Fruit fly (Drosophila melanogaster) whole organism, embryonic: ENCODE results near the gene CG33641.

Experiments used
- Adf1 ChIP-seq: fragments of 200-800 bp; sonication (Bioruptor generic); IDR thresholded peaks from 2 replicates; pipeline ENCODE4 v1.3.6; 2022; ENCODE audit warnings: missing biosample characterization, missing genetic modification characterization
- Bdp1 ChIP-seq: fragments of 200-800 bp; sonication (Bioruptor generic); optimal IDR thresholded peaks from 3 replicates; lab custom pipeline; 2016; ENCODE audit warnings: missing biosample characterization, missing genetic modification characterization
- Blimp-1 ChIP-seq: fragments of 200-800 bp; sonication (Bioruptor generic); optimal IDR thresholded peaks from 3 replicates; lab custom pipeline; 2018; ENCODE audit warnings: missing biosample characterization, missing genetic modification characterization, mild to moderate bottlenecking, moderate library complexity, missing genetic modification reagents
- CG10209 ChIP-seq: fragments of 200-800 bp; sonication (Bioruptor generic); optimal IDR thresholded peaks from 3 replicates; lab custom pipeline; 2017; ENCODE audit warnings: missing biosample characterization, mild to moderate bottlenecking, missing genetic modification characterization, missing genetic modification reagents
- CG10274 ChIP-seq: fragments of 200-800 bp; sonication (Bioruptor generic); optimal IDR thresholded peaks from 3 replicates; lab custom pipeline; 2017; ENCODE audit warnings: missing biosample characterization, mild to moderate bottlenecking, missing genetic modification characterization
- CG11504 ChIP-seq: fragments of 200-800 bp; sonication (Bioruptor generic); optimal IDR thresholded peaks from 3 replicates; lab custom pipeline; 2019; ENCODE audit warnings: missing biosample characterization, mild to moderate bottlenecking, missing genetic modification characterization, moderate library complexity
- CG12219 ChIP-seq: fragments of 200-800 bp; sonication (Bioruptor generic); optimal IDR thresholded peaks from 3 replicates; lab custom pipeline; 2018; ENCODE audit warnings: missing biosample characterization, mild to moderate bottlenecking, missing genetic modification characterization
- CG16779 ChIP-seq: fragments of 200-800 bp; sonication (Bioruptor generic); IDR thresholded peaks from 2 replicates; pipeline ENCODE4 v1.3.6; 2022; ENCODE audit warnings: missing biosample characterization, missing genetic modification characterization
- CG16815 ChIP-seq: fragments of 200-800 bp; sonication (Bioruptor generic); optimal IDR thresholded peaks from 3 replicates; lab custom pipeline; 2017; ENCODE audit warnings: missing biosample characterization, mild to moderate bottlenecking, missing genetic modification characterization
- CG18619 ChIP-seq: fragments of 200-800 bp; sonication (Bioruptor generic); optimal IDR thresholded peaks from 3 replicates; lab custom pipeline; 2017; ENCODE audit warnings: missing biosample characterization, mild to moderate bottlenecking, missing genetic modification characterization
- CG2116 ChIP-seq: fragments of 200-800 bp; sonication (Bioruptor generic); optimal IDR thresholded peaks from 3 replicates; lab custom pipeline; 2018; ENCODE audit warnings: missing biosample characterization, mild to moderate bottlenecking, missing genetic modification characterization
- CG30431 ChIP-seq: fragments of 200-800 bp; sonication (Bioruptor generic); optimal IDR thresholded peaks from 2 replicates; lab custom pipeline; 2017; ENCODE audit warnings: missing biosample characterization, missing genetic modification characterization
- CG31441 ChIP-seq: fragments of 200-800 bp; sonication (Bioruptor generic); IDR thresholded peaks from 2 replicates; pipeline ENCODE4 v1.3.6; 2022; ENCODE audit warnings: missing biosample characterization, missing genetic modification characterization
- CG3163 ChIP-seq: fragments of 200-800 bp; sonication (Bioruptor generic); optimal IDR thresholded peaks from 3 replicates; lab custom pipeline; 2016; ENCODE audit warnings: missing biosample characterization, missing genetic modification characterization
- CG3995 ChIP-seq: fragments of 200-800 bp; sonication (Bioruptor generic); optimal IDR thresholded peaks from 3 replicates; lab custom pipeline; 2016; ENCODE audit warnings: missing biosample characterization, missing genetic modification characterization
- CG42726 ChIP-seq: fragments of 200-800 bp; sonication (Bioruptor generic); IDR thresholded peaks from 2 replicates; pipeline ENCODE4 v1.3.6; 2022; ENCODE audit warnings: missing biosample characterization, missing genetic modification characterization; ENCODE audit not compliant: partially characterized antibody
- CG5180 ChIP-seq: fragments of 200-800 bp; sonication (Bioruptor generic); optimal IDR thresholded peaks from 3 replicates; lab custom pipeline; 2017; ENCODE audit warnings: missing biosample characterization, missing genetic modification characterization, mild to moderate bottlenecking, moderate library complexity, missing genetic modification reagents
- CG6654 ChIP-seq: fragments of 200-800 bp; sonication (Bioruptor generic); optimal IDR thresholded peaks from 2 replicates; lab custom pipeline; 2017; ENCODE audit warnings: missing biosample characterization, mild to moderate bottlenecking, missing genetic modification characterization
- CG7786 ChIP-seq: fragments of 200-800 bp; sonication (Bioruptor generic); optimal IDR thresholded peaks from 2 replicates; lab custom pipeline; 2016; ENCODE audit warnings: missing biosample characterization, missing genetic modification characterization
- CG8944 ChIP-seq: fragments of 200-800 bp; sonication (Bioruptor generic); optimal IDR thresholded peaks from 3 replicates; lab custom pipeline; 2016; ENCODE audit warnings: missing biosample characterization, missing genetic modification characterization
- CG9215 ChIP-seq: fragments of 200-800 bp; sonication (Bioruptor generic); IDR thresholded peaks from 2 replicates; pipeline ENCODE4 v1.3.6; 2022; ENCODE audit warnings: missing biosample characterization, missing genetic modification characterization
- Dp ChIP-seq: fragments of 200-800 bp; sonication (Bioruptor generic); optimal IDR thresholded peaks from 2 replicates; lab custom pipeline; 2018; ENCODE audit warnings: missing biosample characterization, mild to moderate bottlenecking, missing genetic modification characterization, moderate library complexity
- Drgx ChIP-seq: fragments of 200-800 bp; sonication (Bioruptor generic); IDR thresholded peaks from 2 replicates; pipeline ENCODE4 v1.3.6; 2022; ENCODE audit warnings: missing biosample characterization, missing genetic modification characterization
- Ets65A ChIP-seq: fragments of 200-800 bp; sonication (Bioruptor generic); peaks from one replicate; lab custom pipeline; 2016; ENCODE audit warnings: missing biosample characterization, missing genetic modification characterization
- GATAe ChIP-seq: fragments of 200-800 bp; sonication (Bioruptor generic); conservative IDR thresholded peaks from 2 replicates; pipeline ENCODE4 v1.3.6; 2022; ENCODE audit warnings: missing biosample characterization, missing genetic modification characterization
- Hmx ChIP-seq: fragments of 200-800 bp; sonication (Bioruptor generic); optimal IDR thresholded peaks from 2 replicates; lab custom pipeline; 2016; ENCODE audit warnings: missing biosample characterization, missing genetic modification characterization
- Lim3 ChIP-seq: fragments of 200-800 bp; sonication (Bioruptor generic); IDR thresholded peaks from 2 replicates; pipeline ENCODE4 v1.3.6; 2022; ENCODE audit warnings: missing biosample characterization, missing genetic modification characterization
- Nf-YA ChIP-seq: fragments of 200-800 bp; sonication (Bioruptor generic); IDR thresholded peaks from 2 replicates; pipeline ENCODE4 v1.3.6; 2022; ENCODE audit warnings: missing biosample characterization, missing genetic modification characterization
- Nf-YC ChIP-seq: fragments of 200-800 bp; optimal IDR thresholded peaks from 3 replicates; lab custom pipeline; 2019; ENCODE audit warnings: missing biosample characterization, mild to moderate bottlenecking, missing genetic modification characterization, moderate library complexity
- NfI ChIP-seq: fragments of 200-800 bp; sonication (Bioruptor generic); optimal IDR thresholded peaks from 3 replicates; lab custom pipeline; 2018; ENCODE audit warnings: missing biosample characterization, mild to moderate bottlenecking, missing genetic modification characterization, moderate library complexity
- Six4 ChIP-seq: fragments of 200-800 bp; sonication (Bioruptor generic); optimal IDR thresholded peaks from 2 replicates; lab custom pipeline; 2016; ENCODE audit warnings: missing biosample characterization, missing genetic modification characterization
- TFAM ChIP-seq: fragments of 200-800 bp; sonication (Bioruptor generic); optimal IDR thresholded peaks from 2 replicates; lab custom pipeline; 2017; ENCODE audit warnings: missing biosample characterization, missing genetic modification characterization, inconsistent platforms
- Usf ChIP-seq: fragments of 200-800 bp; sonication (Bioruptor generic); optimal IDR thresholded peaks from 2 replicates; lab custom pipeline; 2017; ENCODE audit warnings: missing genotype, missing biosample characterization, missing genetic modification characterization
- cg ChIP-seq: fragments of 200-800 bp; sonication (Bioruptor generic); optimal IDR thresholded peaks from 3 replicates; lab custom pipeline; 2019; ENCODE audit warnings: missing biosample characterization, mild to moderate bottlenecking, missing genetic modification characterization, moderate library complexity
- dmrt99B ChIP-seq: fragments of 200-800 bp; sonication (Bioruptor generic); optimal IDR thresholded peaks from 2 replicates; lab custom pipeline; 2018; ENCODE audit warnings: missing biosample characterization, mild to moderate bottlenecking, missing genetic modification characterization, moderate library complexity
- ewg ChIP-seq: fragments of 200-800 bp; sonication (Bioruptor generic); optimal IDR thresholded peaks from 3 replicates; lab custom pipeline; 2017; ENCODE audit warnings: mild to moderate bottlenecking, missing biosample characterization, missing genetic modification reagents, missing genetic modification characterization
- eyg ChIP-seq: fragments of 200-800 bp; sonication (Bioruptor generic); optimal IDR thresholded peaks from 3 replicates; lab custom pipeline; 2016; ENCODE audit warnings: missing biosample characterization, missing genetic modification characterization
- ind ChIP-seq: fragments of 200-800 bp; sonication (Bioruptor generic); optimal IDR thresholded peaks from 3 replicates; lab custom pipeline; 2016; ENCODE audit warnings: missing biosample characterization, missing genetic modification characterization
- lov ChIP-seq, 2 experiments: fragments of 200-800 bp in 1 of 2; fragments of >200 bp in 1 of 2; sonication (Bioruptor generic) in 1 of 2; IDR thresholded peaks in 1 of 2; optimal IDR thresholded peaks in 1 of 2; 2 replicates in 1 of 2; 3 replicates in 1 of 2; pipeline versions ENCODE4 v1.3.6 to Lab custom; 2017 to 2022; ENCODE audit warnings: missing biosample characterization in 1 of 2, missing genetic modification characterization in 1 of 2
- mirr ChIP-seq: fragments of 200-800 bp; sonication (Bioruptor generic); optimal IDR thresholded peaks from 3 replicates; lab custom pipeline; 2018; ENCODE audit warnings: missing biosample characterization, mild to moderate bottlenecking, missing genetic modification characterization
- repo ChIP-seq: fragments of 200-800 bp; sonication (Bioruptor generic); optimal IDR thresholded peaks from 2 replicates; lab custom pipeline; 2016; ENCODE audit warnings: missing biosample characterization, missing genetic modification characterization
- tx ChIP-seq: fragments of 200-800 bp; sonication (Bioruptor generic); optimal IDR thresholded peaks from 2 replicates; lab custom pipeline; 2016; ENCODE audit warnings: missing biosample characterization, missing genetic modification characterization
- unpg ChIP-seq: fragments of 200-800 bp; sonication (Bioruptor generic); optimal IDR thresholded peaks from 3 replicates; lab custom pipeline; 2018; ENCODE audit warnings: missing biosample characterization, mild to moderate bottlenecking, missing genetic modification characterization, moderate library complexity
- vnd ChIP-seq: fragments of 200-800 bp; sonication (Bioruptor generic); IDR thresholded peaks from 3 replicates; pipeline ENCODE4 v1.3.6; 2022; ENCODE audit warnings: missing biosample characterization, missing genetic modification characterization; ENCODE audit not compliant: partially characterized antibody
- wdn ChIP-seq: fragments of 200-800 bp; sonication (Bioruptor generic); IDR thresholded peaks from 2 replicates; pipeline ENCODE4 v1.3.6; 2022; ENCODE audit warnings: missing biosample characterization, missing genetic modification characterization
- zen2 ChIP-seq: fragments of 200-800 bp; sonication (Bioruptor generic); IDR thresholded peaks from 3 replicates; pipeline ENCODE4 v1.3.6; 2022; ENCODE audit warnings: missing biosample characterization, missing genetic modification characterization; ENCODE audit not compliant: partially characterized antibody
- zf30C ChIP-seq: fragments of 200-800 bp; sonication (Bioruptor generic); optimal IDR thresholded peaks from 3 replicates; lab custom pipeline; 2018; ENCODE audit warnings: missing biosample characterization, mild to moderate bottlenecking, missing genetic modification characterization

CG33641 gene

dm6 chr2L:13513331-13514261 is 15.2 kb upstream of the CG33641 start (continued):
- TF ChIP-seq Bdp1 (GFP tag; lab: Kevin White, UChicago) = peak; percentile 29
- no peak for TF ChIP-seq Hmx (GFP tag; lab: Kevin White, UChicago)
- peak; percentile 56 for TF ChIP-seq repo (GFP tag; lab: Kevin White, UChicago)
- TF ChIP-seq CG6654 = peak; percentile 25
- TF ChIP-seq ewg (GFP tag; lab: Kevin White, UChicago) = peak; percentile 43
- peak; percentile 43 for TF ChIP-seq Nf-YC
- TF ChIP-seq NfI (GFP tag; lab: Kevin White, UChicago) = peak; percentile 63
- TF ChIP-seq CG3163 (GFP tag; lab: Kevin White, UChicago) = no peak
- peak; percentile 65 for TF ChIP-seq CG31441
- peak; percentile 70 for TF ChIP-seq CG18619
- TF ChIP-seq CG16779 = no peak
- no peak for TF ChIP-seq CG3995 (GFP tag; lab: Kevin White, UChicago)
- TF ChIP-seq CG8944 (GFP tag; lab: Kevin White, UChicago) = peak; percentile 71
- no peak for TF ChIP-seq Dp (GFP tag; lab: Kevin White, UChicago)
- TF ChIP-seq wdn (GFP tag; lab: Robert Waterston, UW) = peak; percentile 59; the same call in 1 of the 2 replicates
- peak; percentile 59 for TF ChIP-seq unpg
- TF ChIP-seq Blimp-1 (GFP tag; lab: Kevin White, UChicago) = peak; percentile 39
- TF ChIP-seq CG12219 (GFP tag; lab: Kevin White, UChicago) = peak; percentile 44
- peak; percentile 14 for TF ChIP-seq Six4 (GFP tag; lab: Kevin White, UChicago)
- no peak for TF ChIP-seq lov (optimal IDR thresholded peaks at IDR 0.05; lab: Kevin White, UChicago)
- peak; percentile 56; the same call in 1 of the 3 replicates for TF ChIP-seq lov (GFP tag; IDR thresholded peaks at IDR 0.05; lab: Robert Waterston, UW)
- TF ChIP-seq zf30C = no peak
- 0 out of 2 replicates have a peak, but pooled peaks have one; percentile 24 for TF ChIP-seq GATAe (GFP tag; lab: Robert Waterston, UW)
- TF ChIP-seq Nf-YA = no peak
- peak; percentile 77 for TF ChIP-seq CG7786 (GFP tag; lab: Kevin White, UChicago)
- no peak for TF ChIP-seq CG2116 (GFP tag; lab: Kevin White, UChicago)
- TF ChIP-seq Ets65A (GFP tag; lab: Kevin White, UChicago) = peak; percentile 96
- TF ChIP-seq eyg (GFP tag; lab: Kevin White, UChicago) = no peak
- peak; percentile 54 for TF ChIP-seq cg (GFP tag; lab: Kevin White, UChicago)
- peak; percentile 58 for TF ChIP-seq Adf1 (GFP tag; lab: Robert Waterston, UW)
- no peak for TF ChIP-seq CG42726 (GFP tag; lab: Robert Waterston, UW)
- no peak for TF ChIP-seq Lim3 (GFP tag; lab: Robert Waterston, UW)
- peak; percentile 35 for TF ChIP-seq mirr
- TF ChIP-seq TFAM = peak; percentile 10
- peak; percentile 56 for TF ChIP-seq CG10209 (GFP tag; lab: Kevin White, UChicago)
- peak; percentile 68 for TF ChIP-seq CG11504 (tag; lab: Kevin White, UChicago)
- peak; percentile 17 for TF ChIP-seq CG5180 (GFP tag; lab: Kevin White, UChicago)
- peak; percentile 61 for TF ChIP-seq tx (GFP tag; lab: Kevin White, UChicago)
- peak; percentile 16 for TF ChIP-seq Usf (GFP tag; lab: Kevin White, UChicago)
- TF ChIP-seq CG16815 (GFP tag; lab: Kevin White, UChicago) = peak; percentile 61
- TF ChIP-seq dmrt99B (tag; lab: Kevin White, UChicago) = peak; percentile 66
- 0 out of 3 replicates have a peak, but pooled peaks have one; percentile 28 for TF ChIP-seq vnd
- peak; percentile 77 for TF ChIP-seq zen2 (GFP tag; lab: Robert Waterston, UW)
- TF ChIP-seq CG9215 (GFP tag; lab: Robert Waterston, UW) = peak; percentile 55
- TF ChIP-seq ind (GFP tag; lab: Kevin White, UChicago) = peak; percentile 73
- TF ChIP-seq CG30431 (GFP tag; lab: Kevin White, UChicago) = peak; percentile 48
- peak; percentile 56 for TF ChIP-seq Drgx (GFP tag; lab: Robert Waterston, UW)
- peak; percentile 97 for TF ChIP-seq CG10274 (GFP tag; lab: Kevin White, UChicago)
